Fruit fly (Drosophila melanogaster): ENCODE results near the gene Ufd4.

Gene Ufd4

DNA sequence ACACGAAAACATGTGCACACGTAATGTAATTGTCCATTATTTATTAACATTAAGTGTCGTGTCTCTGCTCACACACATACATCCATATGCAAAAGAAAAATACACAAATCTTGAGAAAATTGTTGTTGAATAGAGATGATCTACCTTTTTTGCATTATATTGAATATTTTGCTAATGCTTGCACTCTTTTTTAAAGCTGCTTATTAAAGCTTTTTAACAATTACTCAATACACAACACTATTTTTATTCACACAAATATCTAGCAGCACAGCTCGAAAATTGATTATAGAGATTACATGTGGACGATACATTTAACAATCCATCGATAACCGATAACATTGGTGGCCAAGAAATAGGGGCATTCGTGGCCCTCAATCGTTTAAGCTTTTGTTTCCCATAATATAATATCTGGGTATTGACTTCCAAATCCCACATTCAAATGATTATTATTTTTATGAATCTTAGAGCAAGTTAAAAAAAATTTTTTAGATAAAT is at the start of gene Ufd4:
TSS of gene Ufd4 (minus strand) at position 300 of the 495 bp plus-strand sequence.
- TF ChIP-seq CTCF (optimal IDR thresholded peaks at IDR 0.05) (no peak), CG8478 (optimal IDR thresholded peaks at IDR 0.05) (no peak)

DNA sequence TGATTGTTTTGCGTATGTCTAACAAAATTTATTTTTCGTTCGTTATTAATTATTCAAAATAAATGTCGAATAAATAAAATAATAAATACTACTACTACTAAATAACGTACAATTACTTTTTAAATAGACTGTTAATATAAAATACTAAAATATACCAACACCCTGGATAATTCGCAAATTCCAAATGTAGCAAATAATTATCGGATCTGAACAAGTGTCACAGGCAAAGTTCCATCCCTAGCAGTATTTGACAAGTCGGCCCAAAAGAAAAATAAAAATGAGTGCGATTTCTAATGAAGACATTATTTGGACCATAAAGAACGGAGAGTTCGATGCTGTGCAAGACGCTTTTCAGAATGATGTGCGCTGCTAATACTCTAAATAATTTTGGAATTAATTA is 49.2 kb upstream of the Ufd4 start, which contains the start of gene CG31715:
TSS of gene CG31715 (plus strand) at position 212 of the 400 bp plus-strand sequence.
- TF ChIP-seq CTCF (optimal IDR thresholded peaks at IDR 0.05) (no peak), CG8478 (optimal IDR thresholded peaks at IDR 0.05) (no peak)

DNA sequence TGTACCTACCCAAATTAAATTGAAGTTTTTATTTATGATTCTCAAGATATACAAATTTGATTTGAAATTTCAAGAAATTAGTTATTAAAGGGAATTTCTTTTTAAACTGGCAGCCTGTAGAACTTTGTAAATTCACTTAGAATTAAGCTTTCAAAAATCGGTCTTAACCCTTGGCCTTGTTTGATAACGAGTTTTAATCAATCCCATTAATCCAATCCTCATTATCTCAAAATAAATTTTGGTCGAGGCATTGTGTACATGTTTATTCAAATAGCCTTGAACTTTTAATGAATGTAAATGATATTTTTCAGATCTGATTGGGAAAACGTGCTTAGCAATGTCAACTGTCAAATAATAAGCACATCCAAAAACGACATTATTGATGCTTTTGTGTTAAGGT is 47.7 kb upstream of the Ufd4 start:
- TF ChIP-seq CTCF (optimal IDR thresholded peaks at IDR 0.05) = no peak
- no peak for TF ChIP-seq CG8478 (optimal IDR thresholded peaks at IDR 0.05)

DNA sequence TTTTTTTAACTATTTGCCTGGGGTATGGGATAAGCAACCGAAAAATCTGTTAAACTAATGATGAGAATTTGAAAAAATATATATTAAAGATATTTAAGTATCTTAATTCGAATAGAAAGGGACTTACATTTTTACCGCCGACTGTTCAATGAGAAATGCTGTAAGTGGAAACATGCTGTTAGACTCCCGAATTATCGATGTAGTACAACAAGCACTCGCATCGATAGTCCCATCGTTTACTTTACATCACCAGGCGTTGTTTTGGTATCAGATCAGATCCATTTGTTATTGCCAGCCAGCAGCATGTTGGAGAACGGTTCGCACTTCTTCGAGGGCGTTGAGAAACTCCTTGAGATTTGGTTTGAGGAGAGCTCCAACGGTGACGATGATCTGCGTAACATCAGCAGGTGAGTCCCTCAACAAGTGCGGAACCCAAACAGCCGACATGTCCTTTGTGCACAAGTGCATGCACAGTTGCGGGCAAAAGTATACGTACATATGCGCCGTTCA is 47.1 kb upstream of the Ufd4 start, which contains the start of gene SamDC:
TSS of gene SamDC (plus strand) at position 246 of the 510 bp plus-strand sequence.
- no peak for TF ChIP-seq CG8478 (optimal IDR thresholded peaks at IDR 0.05)
- TF ChIP-seq CTCF (optimal IDR thresholded peaks at IDR 0.05) = peak in 1 of 2 experiments; percentile 15

DNA sequence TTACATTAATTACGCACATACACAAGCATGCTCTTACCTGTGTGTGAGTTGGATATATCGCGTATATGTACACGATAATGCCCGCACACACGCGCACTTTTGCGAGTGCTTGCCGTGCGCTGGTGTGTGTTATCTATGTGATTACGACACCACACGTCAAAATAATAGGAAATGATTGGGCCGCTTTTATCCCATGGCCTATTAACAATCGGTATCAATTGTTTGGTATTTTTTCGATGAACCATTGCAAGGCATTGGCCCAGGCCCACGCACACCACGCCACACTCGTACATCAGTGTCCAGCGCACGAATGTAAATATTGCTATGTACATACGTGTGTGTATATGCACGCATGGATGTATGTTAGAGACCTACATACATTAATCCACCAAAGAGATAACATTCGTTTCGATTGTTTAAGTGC is 42.7 kb upstream of the Ufd4 start:
- no peak for TF ChIP-seq CG8478 (optimal IDR thresholded peaks at IDR 0.05)
- no peak for TF ChIP-seq CTCF (optimal IDR thresholded peaks at IDR 0.05)

DNA sequence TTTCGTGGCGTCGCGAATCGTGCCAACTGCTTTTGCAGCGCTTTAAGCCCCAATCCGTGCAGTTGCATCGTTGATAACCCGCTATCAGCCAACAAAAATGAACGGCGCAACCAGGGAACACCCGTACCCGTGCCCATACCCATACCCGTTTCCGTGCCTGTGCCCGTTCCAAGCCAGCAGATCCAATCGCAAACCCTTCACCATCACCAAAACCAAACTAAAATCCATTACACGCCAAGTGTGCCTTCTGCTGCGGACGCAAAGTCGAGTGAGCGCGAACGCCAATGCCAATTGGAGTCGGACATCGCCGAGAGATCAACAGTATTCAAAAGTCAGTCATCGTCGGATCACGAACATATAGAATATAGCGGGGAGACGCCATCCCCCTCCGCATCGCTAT is 42.0 kb upstream of the Ufd4 start:
- TF ChIP-seq CTCF (optimal IDR thresholded peaks at IDR 0.05) = no peak
- TF ChIP-seq CG8478 (optimal IDR thresholded peaks at IDR 0.05) = no peak

DNA sequence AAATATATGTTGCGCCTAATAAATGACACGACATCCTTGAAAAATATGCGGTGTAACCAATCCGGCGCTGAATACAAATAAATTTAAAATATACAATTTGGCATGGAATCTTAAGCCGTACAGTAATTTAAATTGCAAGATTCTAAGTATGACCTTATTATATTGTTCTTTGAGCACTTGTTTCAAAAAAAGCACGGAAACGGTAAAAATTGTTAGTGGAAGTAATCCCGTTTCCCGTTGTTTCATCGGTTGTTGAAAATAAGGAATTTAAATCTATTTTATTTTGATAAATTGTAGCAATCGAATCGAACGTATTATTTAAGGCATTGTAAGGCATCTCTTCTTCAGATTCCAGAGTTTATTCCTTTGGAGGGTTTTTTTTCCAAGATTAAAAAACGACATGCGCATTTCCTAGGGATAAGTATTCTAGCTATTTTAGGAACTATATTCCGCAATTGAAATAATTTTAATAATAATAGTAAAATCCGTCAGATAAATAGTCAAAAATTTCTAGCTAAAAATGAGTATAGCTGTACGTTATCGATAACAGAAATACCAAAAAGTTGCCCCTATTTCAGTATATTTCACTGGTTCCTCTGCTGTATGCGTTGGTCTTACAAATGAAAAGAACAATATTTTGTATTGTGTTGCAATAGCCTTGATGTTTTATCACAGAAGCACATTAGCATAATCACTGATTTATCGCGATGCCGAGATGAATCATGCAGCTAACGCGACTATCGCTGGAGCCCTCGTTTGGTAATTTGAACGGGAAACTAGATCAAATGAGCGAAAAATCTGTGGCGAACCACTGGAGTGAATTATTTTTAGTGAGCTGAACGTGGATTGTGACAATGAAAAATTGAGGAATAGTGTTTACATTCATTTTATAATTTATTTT is 41.2 kb upstream of the Ufd4 start, which contains the start of gene GATAd:
TSS of gene GATAd (plus strand) at position 644 of the 901 bp plus-strand sequence.
- TF ChIP-seq CTCF (optimal IDR thresholded peaks at IDR 0.05) (peak in 1 of 2 experiments; percentile 1), CG8478 (optimal IDR thresholded peaks at IDR 0.05) (no peak)

DNA sequence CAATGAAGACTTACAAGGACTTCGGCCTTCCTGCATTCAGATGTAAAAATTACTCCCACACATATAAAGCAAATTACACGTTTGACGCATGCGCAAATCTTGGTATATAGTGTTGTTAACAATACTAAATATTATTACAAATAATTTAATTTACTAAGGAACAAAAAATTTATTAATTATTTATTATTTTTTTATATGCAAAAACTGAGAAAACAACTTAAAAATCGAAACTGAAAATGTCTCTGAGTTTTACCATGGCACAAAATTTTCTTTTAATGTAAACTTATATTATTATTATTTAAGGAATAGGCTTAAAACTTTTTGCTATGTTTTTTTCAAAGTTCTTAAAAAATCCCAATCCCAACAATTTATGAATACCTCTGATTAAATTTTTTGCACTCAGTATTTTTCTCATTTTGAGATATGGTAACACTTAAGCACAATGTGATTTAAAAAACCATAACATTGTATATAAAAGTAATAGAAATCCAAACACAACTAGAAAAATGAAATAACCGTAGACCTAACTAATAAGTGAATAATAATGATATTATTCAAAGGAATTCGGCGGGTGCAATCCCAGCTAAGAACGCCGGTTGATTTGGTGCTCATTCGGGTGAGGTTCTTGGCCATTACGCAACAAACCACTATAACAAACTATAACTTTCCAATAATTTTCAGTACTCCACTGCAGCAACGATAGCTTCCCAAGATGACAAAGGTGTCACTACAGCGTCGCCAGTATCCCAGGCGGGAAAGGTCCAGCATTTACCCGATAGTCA is 39.1 kb upstream of the Ufd4 start, which contains the start of the genes Schip1 and Cox10:
TSS of gene Schip1 (minus strand) at position 51 of the 782 bp plus-strand sequence.
TSS of gene Cox10 (plus strand) at position 406 of the 782 bp plus-strand sequence.
- TF ChIP-seq CTCF (optimal IDR thresholded peaks at IDR 0.05) (no peak), CG8478 (optimal IDR thresholded peaks at IDR 0.05) (no peak)

DNA sequence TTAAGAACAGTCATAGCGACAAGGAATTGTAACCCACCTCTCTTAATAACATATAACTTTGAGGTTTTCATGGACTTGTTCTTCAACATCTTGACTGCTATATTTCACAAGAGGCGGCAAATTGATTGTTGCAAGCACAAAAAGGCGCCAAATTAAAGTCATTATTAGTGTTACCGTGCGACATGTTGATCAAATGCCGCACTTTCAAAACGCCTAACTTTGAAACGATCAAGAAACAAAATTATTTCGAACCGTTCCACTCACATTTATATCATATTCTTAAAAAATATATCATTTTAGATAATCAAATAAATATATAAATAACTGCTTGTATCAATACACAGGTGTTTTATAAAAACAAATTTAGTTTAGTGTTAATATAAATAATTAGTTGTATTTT is 35.6 kb upstream of the Ufd4 start, which contains the start of gene RnrL:
TSS of gene RnrL (minus strand) at position 154 of the 400 bp plus-strand sequence.
- no peak for TF ChIP-seq CTCF (optimal IDR thresholded peaks at IDR 0.05)
- no peak for TF ChIP-seq CG8478 (optimal IDR thresholded peaks at IDR 0.05)

DNA sequence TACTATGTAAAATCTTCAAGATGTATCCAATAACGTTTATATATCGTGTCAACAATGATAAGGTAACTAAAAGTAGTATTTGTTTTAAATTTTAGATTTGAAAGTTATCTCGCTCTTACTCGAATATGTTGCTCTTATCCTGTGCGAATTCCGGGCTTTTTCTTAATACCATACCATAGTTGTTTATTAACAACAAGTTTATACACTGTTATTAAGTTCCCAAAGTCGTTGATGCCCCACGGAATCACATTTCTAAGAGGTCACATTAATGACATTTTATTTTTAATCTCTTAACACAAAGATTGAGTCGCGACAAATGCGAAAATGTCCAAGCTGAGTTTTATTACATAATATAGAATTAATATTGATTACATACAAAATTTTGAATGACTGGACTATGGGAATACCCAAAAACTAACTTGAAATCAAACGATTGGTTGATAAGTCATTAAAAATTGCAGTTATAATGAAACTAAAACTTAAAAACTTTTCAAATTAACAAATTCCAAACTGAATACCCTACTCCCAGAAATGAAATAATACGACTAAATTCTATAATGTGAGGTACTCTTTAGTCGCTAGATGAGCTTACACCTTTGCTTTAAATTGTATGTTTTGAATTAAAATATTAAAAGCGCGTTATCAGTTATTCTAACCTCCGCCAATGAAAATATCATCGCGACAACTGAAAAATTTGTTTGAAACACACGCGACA is 30.8 kb upstream of the Ufd4 start, which contains the start of gene CG5381:
TSS of gene CG5381 (minus strand) at position 330 of the 715 bp plus-strand sequence.
- TF ChIP-seq CTCF (optimal IDR thresholded peaks at IDR 0.05) (no peak), CG8478 (optimal IDR thresholded peaks at IDR 0.05) (no peak)

DNA sequence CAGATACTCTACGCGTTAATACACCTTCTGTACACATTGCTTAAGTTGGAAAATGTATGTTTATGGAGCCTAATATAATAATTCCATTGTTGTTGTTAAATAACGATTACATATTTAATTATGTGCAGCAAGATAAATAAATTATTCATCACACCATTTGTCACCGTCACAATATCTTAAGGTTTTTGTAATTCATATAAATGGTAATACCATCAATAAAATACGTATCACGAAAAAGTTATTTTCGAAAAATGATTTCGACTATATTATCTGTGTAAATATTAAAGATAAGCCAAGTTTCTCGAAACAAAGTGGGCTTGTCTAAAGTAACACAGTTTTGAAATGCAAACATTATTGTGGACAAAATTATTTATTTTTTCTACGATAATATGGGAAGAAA is 30.0 kb upstream of the Ufd4 start, which contains the start of gene CG4995:
TSS of gene CG4995 (plus strand) at position 301 of the 400 bp plus-strand sequence.
- TF ChIP-seq CTCF (optimal IDR thresholded peaks at IDR 0.05) = no peak

DNA sequence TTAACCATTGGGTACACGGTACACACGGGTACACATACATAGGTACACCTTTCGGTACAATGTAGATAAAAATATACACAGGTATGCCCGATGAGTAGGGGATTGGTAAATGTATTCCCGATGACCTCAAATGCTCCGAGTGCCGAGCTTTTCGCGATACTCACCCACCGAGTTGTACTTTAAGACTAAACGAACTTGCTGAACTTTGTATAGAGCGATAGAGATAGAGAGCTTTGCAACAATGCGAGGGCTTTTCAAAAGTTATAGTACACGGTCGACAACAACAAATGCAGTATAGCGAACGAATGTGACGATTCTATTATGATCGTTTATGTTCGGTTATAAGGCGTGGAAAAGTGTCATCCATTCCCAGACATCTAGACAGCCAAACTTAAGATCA is 29.4 kb upstream of the Ufd4 start:
- TF ChIP-seq CG8478 (optimal IDR thresholded peaks at IDR 0.05) (no peak), CTCF (optimal IDR thresholded peaks at IDR 0.05) (no peak)

DNA sequence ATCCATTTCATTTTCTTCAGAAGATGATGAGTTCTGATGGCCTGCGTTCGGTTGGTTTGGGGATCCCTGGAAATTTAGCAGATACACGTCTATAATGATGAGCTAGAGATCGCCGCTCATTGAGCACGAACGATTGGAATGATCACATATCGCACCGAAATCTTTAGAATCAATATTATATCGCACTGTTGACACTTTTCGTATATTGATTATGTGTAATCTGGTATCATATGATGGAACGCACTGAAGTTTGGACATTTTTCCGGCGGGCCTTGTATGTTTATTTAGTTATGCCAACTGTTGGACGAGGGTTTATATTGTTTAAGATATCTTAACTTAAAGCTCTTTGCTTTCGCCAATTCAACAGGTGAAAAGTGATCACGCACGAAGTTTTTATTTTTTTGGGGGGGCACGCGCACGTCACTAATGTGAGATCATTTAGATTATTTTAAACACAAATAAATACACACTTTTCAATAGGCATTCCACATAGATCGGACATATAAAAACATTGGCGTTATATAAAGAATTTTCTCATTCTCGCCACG is 28.9 kb upstream of the Ufd4 start:
- TF ChIP-seq CTCF (optimal IDR thresholded peaks at IDR 0.05) = no peak
- TF ChIP-seq CG8478 (optimal IDR thresholded peaks at IDR 0.05) = no peak
